Fruit fly (Drosophila melanogaster): ENCODE measurements around the gene Usp5.

DNA sequence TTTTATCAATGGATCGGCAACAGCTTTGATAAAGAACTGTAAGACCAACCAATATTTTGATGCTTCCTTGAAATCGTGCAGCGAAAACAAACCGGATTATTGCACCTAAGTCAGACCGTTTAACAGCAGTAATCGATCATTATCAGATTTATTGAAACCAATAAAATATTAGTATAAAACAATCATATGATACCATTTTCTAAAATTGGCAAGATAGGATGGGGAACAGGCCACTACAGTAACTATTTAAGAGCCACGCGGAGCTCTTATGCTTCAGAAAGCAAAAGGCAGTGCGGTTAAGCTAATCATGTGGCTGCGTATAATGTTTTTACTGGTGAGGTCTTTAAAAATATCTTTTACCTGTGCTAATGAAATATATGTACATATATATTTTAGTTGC, 38.2 kb upstream of the Usp5 start, which contains the start of gene CG32284:
- no peak for TF ChIP-seq Clk (GFP tag; optimal IDR thresholded peaks at IDR 0.05)
- no peak for TF ChIP-seq kay (GFP tag; ENCODE audit: borderline replicate concordance)
- TF ChIP-seq CG14711 (tag; optimal IDR thresholded peaks at IDR 0.05): no peak
- no peak for TF ChIP-seq tj (GFP tag; optimal IDR thresholded peaks at IDR 0.05)
- no peak for TF ChIP-seq cnc (optimal IDR thresholded peaks at IDR 0.05)
- no peak for TF ChIP-seq cic (GFP tag; optimal IDR thresholded peaks at IDR 0.05)
